Worm (Caenorhabditis elegans) whole organism, L3 larva: Measurements from ENCODE around the gene C06E7.2.

Experiments used
- R02D3.7 ChIP-seq: fragments of 150-350 bp; optimal IDR thresholded peaks from 2 replicates; lab custom pipeline; 2014; ENCODE audit warnings: missing biosample characterization, missing genetic modification characterization
- ZK546.5 ChIP-seq: sonication (generic microtip); optimal IDR thresholded peaks from 2 replicates; lab custom pipeline; 2017; ENCODE audit warnings: missing biosample characterization, missing genetic modification characterization
- ama-1 ChIP-seq: fragments of 150-350 bp; optimal IDR thresholded peaks from 2 replicates; lab custom pipeline; 2018
- ceh-16 ChIP-seq: sonication (generic microtip); optimal IDR thresholded peaks from 2 replicates; lab custom pipeline; 2017; ENCODE audit warnings: missing biosample characterization, missing genetic modification characterization
- ceh-82 ChIP-seq: fragments of 150-350 bp; optimal IDR thresholded peaks from 2 replicates; lab custom pipeline; 2014; ENCODE audit warnings: missing biosample characterization, missing genetic modification characterization
- ceh-9 ChIP-seq: sonication (generic microtip); optimal IDR thresholded peaks from 2 replicates; lab custom pipeline; 2018; ENCODE audit warnings: missing biosample characterization, missing genetic modification characterization
- egl-27 ChIP-seq: sonication (generic microtip); optimal IDR thresholded peaks from 4 replicates; lab custom pipeline; 2017; ENCODE audit warnings: missing biosample characterization, missing genetic modification reagents, missing genetic modification characterization
- egl-5 ChIP-seq: fragments of 150-350 bp; optimal IDR thresholded peaks from 2 replicates; lab custom pipeline; 2017; ENCODE audit warnings: missing biosample characterization, missing genetic modification reagents, missing genetic modification characterization, inconsistent platforms
- elt-1 ChIP-seq: fragments of 150-350 bp; optimal IDR thresholded peaks from 2 replicates; lab custom pipeline; 2014; ENCODE audit warnings: missing biosample characterization, missing genetic modification characterization
- elt-2 ChIP-seq: sonication (generic microtip); optimal IDR thresholded peaks from 2 replicates; lab custom pipeline; 2016; ENCODE audit warnings: missing genetic modification reagents, mild to moderate bottlenecking, missing genetic modification characterization, missing compliant biosample characterization
- elt-3 ChIP-seq, 3 experiments: fragments of 150-350 bp in 1 of 3; sonication (generic microtip) in 2 of 3; optimal IDR thresholded peaks; 2 replicates in 2 of 3; 4 replicates in 1 of 3; lab custom pipeline; 2014 to 2017; ENCODE audit warnings: missing biosample characterization in 3 of 3, missing genetic modification characterization in 3 of 3
- eor-1 ChIP-seq, 2 experiments: fragments of 150-350 bp; optimal IDR thresholded peaks; 2 replicates each; lab custom pipeline; 2014 to 2018; ENCODE audit warnings: missing biosample characterization in 2 of 2, missing genetic modification characterization in 2 of 2
- jun-1 ChIP-seq: fragments of 150-350 bp; optimal IDR thresholded peaks from 2 replicates; lab custom pipeline; 2014; ENCODE audit warnings: missing biosample characterization, missing genetic modification reagents, missing genetic modification characterization
- lin-15B ChIP-seq: fragments of 150-350 bp; optimal IDR thresholded peaks from 2 replicates; lab custom pipeline; 2014; ENCODE audit warnings: missing biosample characterization, missing genetic modification characterization
- mml-1 ChIP-seq: fragments of 150-350 bp; sonication (generic microtip); optimal IDR thresholded peaks from 3 replicates; lab custom pipeline; 2014; ENCODE audit warnings: missing biosample characterization, missing genetic modification characterization
- nfya-1 ChIP-seq: sonication (generic microtip); optimal IDR thresholded peaks from 2 replicates; lab custom pipeline; 2017; ENCODE audit warnings: missing genetic modification characterization, mild to moderate bottlenecking, missing compliant biosample characterization, antibody characterized with exemption, moderate library complexity; ENCODE audit not compliant: insufficient read depth
- nhr-12 ChIP-seq: fragments of 150-350 bp; optimal IDR thresholded peaks from 2 replicates; lab custom pipeline; 2014; ENCODE audit warnings: missing biosample characterization, missing genetic modification characterization
- nhr-23 ChIP-seq: fragments of 150-350 bp; optimal IDR thresholded peaks from 2 replicates; lab custom pipeline; 2014; ENCODE audit warnings: missing biosample characterization, missing genetic modification reagents, missing genetic modification characterization
- nhr-237 ChIP-seq: fragments of 150-350 bp; optimal IDR thresholded peaks from 2 replicates; lab custom pipeline; 2014; ENCODE audit warnings: missing biosample characterization, missing genetic modification characterization
- nhr-28 ChIP-seq: fragments of 150-350 bp; optimal IDR thresholded peaks from 2 replicates; lab custom pipeline; 2014; ENCODE audit warnings: missing biosample characterization, missing genetic modification characterization
- nhr-43 ChIP-seq: sonication (generic microtip); optimal IDR thresholded peaks from 2 replicates; lab custom pipeline; 2016; ENCODE audit warnings: mild to moderate bottlenecking, missing genetic modification characterization, missing compliant biosample characterization; ENCODE audit not compliant: poor library complexity, severe bottlenecking
- nhr-67 ChIP-seq: fragments of 150-350 bp; optimal IDR thresholded peaks from 2 replicates; lab custom pipeline; 2014; ENCODE audit warnings: missing biosample characterization, missing genetic modification characterization
- nhr-76 ChIP-seq: fragments of 150-350 bp; sonication (generic microtip); optimal IDR thresholded peaks from 5 replicates; lab custom pipeline; 2014; ENCODE audit warnings: missing biosample characterization, missing genetic modification characterization
- nhr-77 ChIP-seq: fragments of 150-350 bp; optimal IDR thresholded peaks from 2 replicates; lab custom pipeline; 2014; ENCODE audit warnings: missing biosample characterization, missing genetic modification characterization
- pha-4 ChIP-seq: fragments of 150-350 bp; optimal IDR thresholded peaks from 2 replicates; lab custom pipeline; 2014; ENCODE audit warnings: missing biosample characterization, missing genetic modification reagents, missing genetic modification characterization
- sea-2 ChIP-seq: fragments of 150-350 bp; sonication (generic microtip); optimal IDR thresholded peaks from 4 replicates; lab custom pipeline; 2014; ENCODE audit warnings: missing biosample characterization, missing genetic modification reagents, missing genetic modification characterization
- skn-1 ChIP-seq: fragments of 150-350 bp; optimal IDR thresholded peaks from 2 replicates; lab custom pipeline; 2014; ENCODE audit warnings: missing biosample characterization, missing genetic modification characterization
- snpc-4 ChIP-seq: fragments of 150-350 bp; optimal IDR thresholded peaks from 2 replicates; lab custom pipeline; 2014; ENCODE audit warnings: missing biosample characterization, missing genetic modification characterization
- unc-39 ChIP-seq: sonication (generic microtip); optimal IDR thresholded peaks from 4 replicates; lab custom pipeline; 2017; ENCODE audit warnings: missing biosample characterization, missing genetic modification characterization
- zag-1 ChIP-seq: fragments of 150-350 bp; optimal IDR thresholded peaks from 2 replicates; lab custom pipeline; 2014; ENCODE audit warnings: missing biosample characterization, missing genetic modification characterization
- ztf-4 ChIP-seq: fragments of 150-350 bp; optimal IDR thresholded peaks from 2 replicates; lab custom pipeline; 2014; ENCODE audit warnings: missing biosample characterization, missing genetic modification characterization

C06E7.2 gene

DNA sequence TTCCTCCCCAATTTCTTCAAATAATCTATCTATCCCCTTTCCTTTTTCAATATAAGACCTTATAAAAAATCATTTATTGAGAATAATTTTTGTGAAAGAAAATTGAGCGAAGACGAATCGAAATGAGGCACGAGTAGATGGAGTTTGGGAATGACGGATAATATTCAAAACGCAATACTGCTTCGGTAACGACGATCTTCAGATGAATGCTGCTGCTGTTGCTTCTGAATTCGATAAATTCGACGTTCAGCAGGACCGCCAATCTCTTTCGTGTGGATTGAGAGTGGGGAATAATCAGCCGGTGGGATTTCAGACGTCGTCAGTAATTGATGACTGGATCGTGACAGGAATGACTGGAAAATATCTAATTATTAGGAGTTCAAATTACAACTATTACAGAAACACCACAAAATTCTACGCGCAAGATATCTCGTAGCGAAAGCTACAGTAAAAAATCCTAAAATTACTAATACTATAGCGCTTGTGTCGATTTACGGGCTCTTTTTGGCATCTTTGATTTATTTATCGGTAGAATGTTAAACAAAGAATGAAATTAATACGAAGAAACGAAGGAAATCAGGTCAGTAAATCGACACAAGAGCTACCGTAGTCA is 11.6 kb downstream of the C06E7.2 start:
- TF ChIP-seq nhr-12 (tag; lab: Kevin White, UChicago) (no peak), ZK546.5 (tag; lab: Kevin White, UChicago) (no peak), nhr-28 (tag; lab: Kevin White, UChicago) (no peak), ceh-16 (no peak), elt-1 (tag; lab: Kevin White, UChicago) (no peak), egl-27 (tag; lab: Kevin White, UChicago) (no peak), nfya-1 (tag; lab: Kevin White, UChicago) (no peak), nhr-237 (tag; lab: Kevin White, UChicago) (no peak)
- TF ChIP-seq, all 47 proteins: peak for 0

DNA sequence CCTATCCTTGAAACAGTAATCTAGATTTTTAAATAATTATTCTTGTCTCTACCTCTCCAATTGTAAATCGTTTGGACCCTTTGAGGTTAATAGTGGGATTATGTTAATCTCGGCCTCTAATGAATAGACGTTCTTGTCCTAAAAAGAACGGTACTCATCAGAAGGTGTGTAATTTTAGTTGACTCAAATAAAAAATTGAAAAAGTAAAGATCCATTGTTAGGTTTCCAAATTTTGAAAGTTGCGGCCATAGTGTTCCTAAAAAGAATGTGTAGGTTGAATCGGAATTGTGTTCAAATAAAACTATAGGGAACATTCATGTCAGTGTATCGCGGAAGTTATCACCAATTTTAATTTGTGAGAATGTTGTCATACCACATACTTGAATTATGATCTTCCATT is 16.3 kb downstream of the C06E7.2 start:
- TF ChIP-seq nhr-76 (tag; lab: Kevin White, UChicago) (no peak), snpc-4 (no peak), nhr-77 (tag; lab: Kevin White, UChicago) (no peak), zag-1 (tag; lab: Kevin White, UChicago) (no peak), nhr-23 (tag; lab: Kevin White, UChicago) (no peak), lin-15B (tag; lab: Kevin White, UChicago) (no peak), elt-3 (tag; optimal IDR thresholded peaks at IDR 0.05; lab: Kevin White, UChicago) (no peak), egl-27 (tag; lab: Kevin White, UChicago) (no peak), ceh-16 (no peak), ceh-82 (no peak), ZK546.5 (tag; lab: Kevin White, UChicago) (no peak), ceh-9 (tag; lab: Kevin White, UChicago) (no peak), elt-2 (tag; lab: Kevin White, UChicago) (no peak), pha-4 (tag; lab: Kevin White, UChicago) (no peak)

DNA sequence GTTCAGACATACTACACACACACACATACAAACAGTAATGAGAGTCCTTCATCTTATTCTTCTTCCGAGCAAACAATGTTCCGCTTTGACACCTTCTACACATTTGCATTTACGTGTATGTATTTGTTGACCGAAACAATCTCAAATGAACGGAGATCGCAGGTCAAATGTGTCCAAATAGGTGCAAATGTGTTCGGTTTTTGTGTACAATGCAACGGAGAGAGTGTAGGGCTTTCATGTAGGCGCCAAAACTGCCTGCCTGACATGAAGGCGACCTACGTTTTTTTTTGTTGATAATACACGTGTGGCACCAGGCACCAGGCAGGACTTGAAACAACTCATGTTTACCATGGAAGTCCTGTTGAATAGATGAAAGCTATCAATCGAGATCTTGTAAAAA is 17.7 kb downstream of the C06E7.2 start:
- TF ChIP-seq unc-39 (tag; lab: Kevin White, UChicago) (no peak), ztf-4 (no peak), nhr-76 (tag; lab: Kevin White, UChicago) (no peak), nhr-77 (tag; lab: Kevin White, UChicago) (no peak), ceh-82 (no peak), sea-2 (GFP tag; lab: Kevin White, UChicago) (no peak), eor-1 (tag; optimal IDR thresholded peaks at IDR 0.05; lab: Kevin White, UChicago) (no peak), skn-1 (tag; lab: Kevin White, UChicago) (no peak), mml-1 (tag; lab: Kevin White, UChicago) (no peak), R02D3.7 (tag; lab: Kevin White, UChicago) (no peak), nhr-237 (tag; lab: Kevin White, UChicago) (no peak), pha-4 (tag; lab: Kevin White, UChicago) (no peak)

DNA sequence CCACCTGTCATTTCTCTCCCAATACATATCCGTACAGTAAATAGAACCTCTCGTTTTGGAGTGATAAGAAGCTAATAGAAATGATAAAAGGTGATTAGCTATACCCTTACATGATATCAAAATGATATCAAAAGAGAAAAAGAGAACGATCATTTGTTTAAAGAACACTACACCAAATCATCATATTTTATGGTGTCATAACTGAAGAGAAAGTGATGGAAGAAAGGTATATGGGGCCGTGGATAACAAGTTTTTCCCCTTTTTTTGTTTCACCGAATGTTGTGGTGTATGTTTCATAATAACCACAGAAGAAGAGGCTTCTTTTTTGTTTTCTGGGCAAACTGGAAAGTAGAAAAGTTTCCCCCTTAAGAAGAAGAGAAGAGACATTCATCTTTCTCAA is 18.9 kb downstream of the C06E7.2 start:
- TF ChIP-seq ceh-82 (no peak), elt-3 (tag; optimal IDR thresholded peaks at IDR 0.05; lab: Kevin White, UChicago) (peak in 1 of 3 experiments; percentile 78), nhr-43 (tag; lab: Kevin White, UChicago) (peak; percentile 41), nhr-23 (tag; lab: Kevin White, UChicago) (peak; percentile 72), unc-39 (tag; lab: Kevin White, UChicago) (no peak)

DNA sequence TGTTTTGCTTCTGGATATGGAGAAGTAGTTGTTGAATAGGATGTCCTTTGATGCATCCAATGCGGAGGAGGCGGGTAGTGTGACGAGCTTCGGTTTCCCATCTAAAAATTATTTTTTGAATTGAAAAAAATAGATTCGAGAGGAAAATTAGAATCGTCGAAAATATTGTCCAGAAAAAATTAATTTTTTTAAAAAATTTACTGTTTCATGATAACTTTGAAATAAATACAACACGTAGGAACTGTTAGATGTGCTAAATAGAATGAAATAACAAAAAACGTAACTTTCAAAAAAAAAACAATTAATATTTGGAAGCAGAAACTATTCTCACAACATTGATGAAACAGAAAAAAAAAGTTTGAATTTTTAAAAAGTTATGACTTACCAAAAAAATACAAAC is 20.6 kb downstream of the C06E7.2 start, which contains the start of gene C06E7.4:
Gene C06E7.4, minus strand, starts transcription at position 101 of the 400 bp plus-strand sequence.
- TF ChIP-seq lin-15B (tag; lab: Kevin White, UChicago) (no peak), nhr-77 (tag; lab: Kevin White, UChicago) (no peak), nhr-67 (tag; lab: Kevin White, UChicago) (no peak), unc-39 (tag; lab: Kevin White, UChicago) (no peak), egl-5 (tag; lab: Kevin White, UChicago) (no peak), snpc-4 (no peak), nfya-1 (tag; lab: Kevin White, UChicago) (no peak), R02D3.7 (tag; lab: Kevin White, UChicago) (no peak), ama-1 (lab: Kevin White, UChicago) (no peak), mml-1 (tag; lab: Kevin White, UChicago) (no peak), pha-4 (tag; lab: Kevin White, UChicago) (no peak), ZK546.5 (tag; lab: Kevin White, UChicago) (no peak), sea-2 (GFP tag; lab: Kevin White, UChicago) (no peak), jun-1 (no peak), eor-1 (tag; optimal IDR thresholded peaks at IDR 0.05; lab: Kevin White, UChicago) (no peak)
